Worm (Caenorhabditis elegans) whole organism, young adult: ENCODE data around the gene K07C11.8.

Experiments
- Y53F4B.3 ChIP-seq: fragments of 200-800 bp; sonication (Bioruptor generic); IDR thresholded peaks from 2 replicates; pipeline ENCODE4 v1.3.6; 2022; ENCODE audit warnings: missing genetic modification reagents, missing genetic modification characterization, missing compliant biosample characterization
- attf-5 ChIP-seq: fragments of 200-800 bp; sonication (Bioruptor generic); optimal IDR thresholded peaks from 2 replicates; lab custom pipeline; 2018; ENCODE audit warnings: mild to moderate bottlenecking, missing genetic modification characterization, missing compliant biosample characterization
- nhr-80 ChIP-seq: sonication (generic microtip); optimal IDR thresholded peaks from 2 replicates; lab custom pipeline; 2016; ENCODE audit warnings: missing genetic modification characterization, missing compliant biosample characterization

ce11 chrV:8198994-8199393, 18.7 kb downstream of the K07C11.8 start, which contains the start of gene F20D6.11:
- no peak for TF ChIP-seq attf-5
- TF ChIP-seq nhr-80 (tag; lab: Kevin White, UChicago): no peak
- TF ChIP-seq Y53F4B.3 (GFP tag; lab: Robert Waterston, UW): no peak
